Fruit fly (Drosophila melanogaster) whole organism, embryonic: Measurements from ENCODE around the gene Ogdh.

Source experiments
- Atf6 ChIP-seq: fragments of 200-800 bp; sonication (Bioruptor generic); IDR thresholded peaks from 2 replicates; pipeline ENCODE4 v1.3.6; 2022; ENCODE audit warnings: missing biosample characterization, missing genetic modification characterization
- C15 ChIP-seq: fragments of 200-800 bp; sonication (Bioruptor generic); IDR thresholded peaks from 3 replicates; pipeline ENCODE4 v1.3.6; 2022; ENCODE audit warnings: missing biosample characterization, missing genetic modification characterization
- CG10274 ChIP-seq: fragments of 200-800 bp; sonication (Bioruptor generic); optimal IDR thresholded peaks from 3 replicates; lab custom pipeline; 2017; ENCODE audit warnings: missing biosample characterization, mild to moderate bottlenecking, missing genetic modification characterization
- CG11696 ChIP-seq: fragments of 200-800 bp; sonication (Bioruptor generic); IDR thresholded peaks from 2 replicates; pipeline ENCODE4 v1.3.6; 2022; ENCODE audit warnings: missing biosample characterization, missing genetic modification characterization
- CG13624 ChIP-seq: fragments of 200-800 bp; sonication (Bioruptor generic); optimal IDR thresholded peaks from 2 replicates; lab custom pipeline; 2016; ENCODE audit warnings: missing biosample characterization, missing genetic modification characterization
- CG14710 ChIP-seq: fragments of 200-800 bp; sonication (Bioruptor generic); optimal IDR thresholded peaks from 3 replicates; lab custom pipeline; 2019; ENCODE audit warnings: missing biosample characterization, mild to moderate bottlenecking, missing genetic modification characterization, moderate library complexity
- CG2202 ChIP-seq: fragments of 200-800 bp; sonication (Bioruptor generic); optimal IDR thresholded peaks from 2 replicates; lab custom pipeline; 2018; ENCODE audit warnings: missing biosample characterization, mild to moderate bottlenecking, missing genetic modification characterization
- CG30403 ChIP-seq: fragments of 200-800 bp; sonication (Bioruptor generic); optimal IDR thresholded peaks from 3 replicates; lab custom pipeline; 2016; ENCODE audit warnings: missing biosample characterization, missing genetic modification characterization
- CG3726 ChIP-seq: fragments of 200-800 bp; sonication (Bioruptor generic); IDR thresholded peaks from 3 replicates; pipeline ENCODE4, ENCODE4 v1.3.6; 2022; ENCODE audit warnings: missing biosample characterization, missing genetic modification characterization
- CG6765 ChIP-seq: fragments of 200-800 bp; sonication (Bioruptor generic); optimal IDR thresholded peaks from 3 replicates; lab custom pipeline; 2017; ENCODE audit warnings: missing biosample characterization, mild to moderate bottlenecking, missing genetic modification characterization
- CG7556 ChIP-seq: fragments of 200-800 bp; sonication (Bioruptor generic); optimal IDR thresholded peaks from 2 replicates; lab custom pipeline; 2017; ENCODE audit warnings: missing biosample characterization, mild to moderate bottlenecking, missing genetic modification characterization
- CG9932 ChIP-seq: fragments of 200-800 bp; sonication (Bioruptor generic); IDR thresholded peaks from 2 replicates; pipeline ENCODE4 v1.3.6; 2022; ENCODE audit warnings: missing biosample characterization, missing genetic modification characterization
- CTCF ChIP-seq: fragments of 200-800 bp; sonication (Bioruptor generic); optimal IDR thresholded peaks from 2 replicates; lab custom pipeline; 2017; ENCODE audit warnings: missing biosample characterization, mild to moderate bottlenecking, missing genetic modification characterization, moderate library complexity
- CkIIα-i1 ChIP-seq: fragments of 200-800 bp; sonication (Bioruptor generic); IDR thresholded peaks from 2 replicates; pipeline ENCODE4 v1.3.6; 2022; ENCODE audit warnings: missing biosample characterization, missing genetic modification characterization
- Ets65A ChIP-seq: fragments of 200-800 bp; sonication (Bioruptor generic); peaks from one replicate; lab custom pipeline; 2016; ENCODE audit warnings: missing biosample characterization, missing genetic modification characterization
- HHEX ChIP-seq: fragments of 200-800 bp; sonication (Bioruptor generic); optimal IDR thresholded peaks from 3 replicates; lab custom pipeline; 2017; ENCODE audit warnings: missing biosample characterization, mild to moderate bottlenecking, missing genetic modification characterization, missing genetic modification reagents
- HmgZ ChIP-seq: fragments of 200-800 bp; sonication (Bioruptor generic); optimal IDR thresholded peaks from 2 replicates; lab custom pipeline; 2018; ENCODE audit warnings: missing biosample characterization, mild to moderate bottlenecking, missing genetic modification characterization
- Lhr ChIP-seq: fragments of 200-800 bp; sonication (Bioruptor generic); optimal IDR thresholded peaks from 3 replicates; lab custom pipeline; 2017; ENCODE audit warnings: mild to moderate bottlenecking, missing biosample characterization, missing genetic modification reagents, missing genetic modification characterization
- Mad ChIP-seq: fragments of 200-800 bp; sonication (Bioruptor generic); optimal IDR thresholded peaks from 2 replicates; lab custom pipeline; 2016; ENCODE audit warnings: missing biosample characterization, missing genetic modification characterization
- Neu2 ChIP-seq: fragments of 200-800 bp; sonication (Bioruptor generic); optimal IDR thresholded peaks from 3 replicates; lab custom pipeline; 2016; ENCODE audit warnings: missing biosample characterization, missing genetic modification characterization, borderline replicate concordance
- Oli ChIP-seq: fragments of 200-800 bp; sonication (Bioruptor generic); optimal IDR thresholded peaks from 2 replicates; lab custom pipeline; 2018; ENCODE audit warnings: missing biosample characterization, mild to moderate bottlenecking, missing genetic modification characterization, moderate library complexity
- Poxn ChIP-seq: fragments of 200-800 bp; sonication (Bioruptor generic); IDR thresholded peaks from 2 replicates; pipeline ENCODE4 v1.3.6; 2022; ENCODE audit warnings: missing biosample characterization, missing genetic modification characterization
- Ssrp ChIP-seq: fragments of 200-800 bp; sonication (Bioruptor generic); optimal IDR thresholded peaks from 2 replicates; lab custom pipeline; 2018; ENCODE audit warnings: missing biosample characterization, mild to moderate bottlenecking, missing genetic modification characterization, moderate library complexity
- Stat92E ChIP-seq, 3 experiments: fragments of >200 bp in 2 of 3; fragments of 200-800 bp in 1 of 3; sonication (Bioruptor generic) in 1 of 3; optimal IDR thresholded peaks; 2 replicates each; lab custom pipeline; 2017 to 2019; ENCODE audit warnings: missing biosample characterization in 3 of 3, missing genetic modification characterization in 3 of 3, mild to moderate bottlenecking in 1 of 3, moderate library complexity in 1 of 3
- al ChIP-seq: fragments of 200-800 bp; sonication (Bioruptor generic); IDR thresholded peaks from 2 replicates; pipeline ENCODE4 v1.3.6; 2022; ENCODE audit warnings: missing biosample characterization, missing genetic modification characterization
- danr ChIP-seq: fragments of 200-800 bp; sonication (Bioruptor generic); IDR thresholded peaks from 2 replicates; pipeline ENCODE4 v1.3.6; 2022; ENCODE audit warnings: missing biosample characterization, missing genetic modification characterization
- dm ChIP-seq: fragments of 200-800 bp; sonication (Bioruptor generic); optimal IDR thresholded peaks from 3 replicates; lab custom pipeline; 2016; ENCODE audit warnings: missing biosample characterization, missing genetic modification characterization
- dmrt11E ChIP-seq: fragments of 200-800 bp; sonication (Bioruptor generic); optimal IDR thresholded peaks from 3 replicates; lab custom pipeline; 2018; ENCODE audit warnings: missing biosample characterization, mild to moderate bottlenecking, missing genetic modification characterization, moderate library complexity
- dpn ChIP-seq, 2 experiments: fragments of 200-800 bp; sonication (Bioruptor generic); optimal IDR thresholded peaks; 3 replicates each; lab custom pipeline; 2016; ENCODE audit warnings: missing biosample characterization in 2 of 2, missing genetic modification characterization in 2 of 2
- eve ChIP-seq, 2 experiments: fragments of >200 bp; optimal IDR thresholded peaks; 2 replicates each; lab custom pipeline; 2017; ENCODE audit warnings: missing biosample characterization in 2 of 2, missing genetic modification characterization in 2 of 2
- fd96Cb ChIP-seq: fragments of 200-800 bp; sonication (Bioruptor generic); optimal IDR thresholded peaks from 2 replicates; lab custom pipeline; 2018; ENCODE audit warnings: missing biosample characterization, mild to moderate bottlenecking, missing genetic modification characterization, moderate library complexity
- hbn ChIP-seq: fragments of 200-800 bp; sonication (Bioruptor generic); IDR thresholded peaks from 2 replicates; pipeline ENCODE4 v1.3.6; 2022; ENCODE audit warnings: missing biosample characterization, missing genetic modification characterization; ENCODE audit not compliant: partially characterized antibody
- lola ChIP-seq, 3 experiments: fragments of >200 bp in 2 of 3; fragments of 200-800 bp in 1 of 3; sonication (Bioruptor generic) in 1 of 3; optimal IDR thresholded peaks; 2 replicates each; lab custom pipeline; 2017 to 2019; ENCODE audit warnings: missing biosample characterization in 3 of 3, missing genetic modification characterization in 3 of 3, mild to moderate bottlenecking in 1 of 3, moderate library complexity in 1 of 3
- lov ChIP-seq, 2 experiments: fragments of 200-800 bp in 1 of 2; fragments of >200 bp in 1 of 2; sonication (Bioruptor generic) in 1 of 2; IDR thresholded peaks in 1 of 2; optimal IDR thresholded peaks in 1 of 2; 2 replicates in 1 of 2; 3 replicates in 1 of 2; pipeline versions ENCODE4 v1.3.6 to Lab custom; 2017 to 2022; ENCODE audit warnings: missing biosample characterization in 1 of 2, missing genetic modification characterization in 1 of 2
- p53 ChIP-seq: fragments of 200-800 bp; sonication (Bioruptor generic); optimal IDR thresholded peaks from 2 replicates; lab custom pipeline; 2016; ENCODE audit warnings: missing biosample characterization, missing genetic modification characterization
- pan ChIP-seq, 4 experiments: fragments of >200 bp in 3 of 4; fragments of 200-800 bp in 1 of 4; sonication (Bioruptor generic) in 1 of 4; optimal IDR thresholded peaks in 3 of 4; IDR thresholded peaks in 1 of 4; 2 replicates each; pipeline versions ENCODE4 v1.3.6 to Lab custom; 2017 to 2022; ENCODE audit warnings: missing biosample characterization in 2 of 4, missing genetic modification characterization in 2 of 4, mixed read lengths in 1 of 4
- repo ChIP-seq: fragments of 200-800 bp; sonication (Bioruptor generic); optimal IDR thresholded peaks from 2 replicates; lab custom pipeline; 2016; ENCODE audit warnings: missing biosample characterization, missing genetic modification characterization
- row ChIP-seq: fragments of 200-800 bp; sonication (Bioruptor generic); IDR thresholded peaks from 3 replicates; pipeline ENCODE4 v1.3.6; 2022; ENCODE audit warnings: missing biosample characterization, missing genetic modification characterization
- sug ChIP-seq: fragments of 200-800 bp; optimal IDR thresholded peaks from 2 replicates; lab custom pipeline; 2019; ENCODE audit warnings: missing biosample characterization, mild to moderate bottlenecking, missing genetic modification characterization, moderate library complexity
- tio ChIP-seq: fragments of 200-800 bp; sonication (Bioruptor generic); optimal IDR thresholded peaks from 2 replicates; lab custom pipeline; 2017; ENCODE audit warnings: missing biosample characterization, missing genetic modification characterization, inconsistent platforms
- unpg ChIP-seq: fragments of 200-800 bp; sonication (Bioruptor generic); optimal IDR thresholded peaks from 3 replicates; lab custom pipeline; 2018; ENCODE audit warnings: missing biosample characterization, mild to moderate bottlenecking, missing genetic modification characterization, moderate library complexity
- wor ChIP-seq: fragments of 200-800 bp; sonication (Bioruptor generic); IDR thresholded peaks from 2 replicates; pipeline ENCODE4 v1.3.6; 2022; ENCODE audit warnings: missing biosample characterization, missing genetic modification characterization
- zen ChIP-seq: fragments of 200-800 bp; sonication (Bioruptor generic); optimal IDR thresholded peaks from 3 replicates; lab custom pipeline; 2018; ENCODE audit warnings: missing biosample characterization, mild to moderate bottlenecking, missing genetic modification characterization, moderate library complexity

Gene Ogdh

DNA sequence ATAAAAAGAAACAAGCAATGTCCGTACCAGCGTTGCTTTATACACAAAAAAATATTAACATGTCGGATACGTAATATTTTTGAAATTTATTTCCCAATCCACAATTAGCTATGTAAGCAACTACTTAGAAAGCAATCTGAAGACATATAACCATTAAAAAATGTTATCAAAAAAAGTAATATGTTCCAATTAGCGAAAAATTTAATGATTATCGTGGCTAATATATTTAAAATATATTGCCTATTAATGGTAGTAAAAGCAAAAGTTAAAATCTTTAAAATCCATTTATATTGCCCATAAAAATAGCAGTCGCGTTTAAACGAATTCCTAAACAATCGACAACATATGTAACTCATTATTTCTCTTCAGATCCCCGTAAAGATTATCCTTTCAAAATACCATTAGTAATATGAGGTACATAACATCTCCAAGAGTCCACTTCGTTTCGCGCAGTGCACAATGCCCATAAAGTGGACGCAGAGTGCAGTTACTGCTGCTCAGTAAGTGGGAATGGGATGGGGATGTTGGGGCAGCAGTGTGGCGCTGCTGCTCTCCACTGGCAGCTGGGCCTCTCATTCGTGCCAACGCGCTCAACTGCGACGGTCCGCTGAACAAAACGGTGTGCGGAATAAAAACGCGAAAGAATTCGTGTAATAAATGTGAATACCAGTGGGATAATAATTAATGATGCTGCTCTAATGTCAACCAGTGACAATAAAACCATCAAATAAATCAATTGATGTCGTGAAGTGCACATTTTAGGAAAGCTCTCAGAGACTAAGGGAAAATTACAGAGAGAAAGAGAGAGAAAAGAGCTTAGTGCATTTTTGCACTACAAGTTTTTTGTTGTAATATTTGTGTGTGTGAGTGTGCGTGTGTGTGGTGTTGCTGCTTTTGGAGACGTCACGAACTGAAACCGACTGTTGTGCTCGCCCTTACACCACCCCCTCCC lies 31.7 kb downstream of the Ogdh start (continued):
- peak; percentile 86 for TF ChIP-seq Ets65A (GFP tag; lab: Kevin White, UChicago)
- TF ChIP-seq Stat92E (GFP tag; optimal IDR thresholded peaks at IDR 0.05; lab: Kevin White, UChicago): no peak
- peak; percentile 45; the same call in 1 of the 2 replicates for TF ChIP-seq CG9932
- TF ChIP-seq Mad (GFP tag; lab: Kevin White, UChicago): no peak
- TF ChIP-seq danr (GFP tag; lab: Robert Waterston, UW): no peak
- TF ChIP-seq hbn: no peak
- TF ChIP-seq, all 482 proteins: peak for 222

DNA sequence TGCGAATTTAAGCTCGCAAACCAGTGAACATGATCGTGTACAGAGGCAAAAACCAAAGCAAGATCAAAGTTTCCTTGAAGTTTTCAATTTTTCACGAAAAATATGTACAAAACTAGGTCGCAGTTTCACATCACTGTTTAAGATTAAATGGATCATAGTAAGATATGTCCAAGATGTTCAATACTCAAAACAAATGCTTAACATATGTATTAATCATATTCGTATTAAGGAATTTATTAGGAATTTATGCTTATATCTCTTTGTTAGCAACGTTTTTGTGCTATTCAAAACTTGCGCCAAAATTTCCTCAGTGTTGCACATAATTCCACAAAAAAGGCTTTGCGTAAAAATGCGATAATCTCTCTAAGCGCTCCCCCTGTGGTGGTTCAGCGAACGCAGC lies 32.7 kb downstream of the Ogdh start:
- TF ChIP-seq al (GFP tag; lab: Robert Waterston, UW) (no peak), pan (optimal IDR thresholded peaks at IDR 0.05; lab: Kevin White, UChicago) (no peak), pan (GFP tag; optimal IDR thresholded peaks at IDR 0.05 in 1 of 2, IDR thresholded peaks at IDR 0.05 in 1 of 2) (peak in 1 of 2 experiments; percentile 10), p53 (GFP tag; lab: Kevin White, UChicago) (no peak), CkIIα-i1 (GFP tag; lab: Robert Waterston, UW) (no peak), CG6765 (GFP tag; lab: Kevin White, UChicago) (no peak), CG3726 (GFP tag; lab: Robert Waterston, UW) (no peak)

DNA sequence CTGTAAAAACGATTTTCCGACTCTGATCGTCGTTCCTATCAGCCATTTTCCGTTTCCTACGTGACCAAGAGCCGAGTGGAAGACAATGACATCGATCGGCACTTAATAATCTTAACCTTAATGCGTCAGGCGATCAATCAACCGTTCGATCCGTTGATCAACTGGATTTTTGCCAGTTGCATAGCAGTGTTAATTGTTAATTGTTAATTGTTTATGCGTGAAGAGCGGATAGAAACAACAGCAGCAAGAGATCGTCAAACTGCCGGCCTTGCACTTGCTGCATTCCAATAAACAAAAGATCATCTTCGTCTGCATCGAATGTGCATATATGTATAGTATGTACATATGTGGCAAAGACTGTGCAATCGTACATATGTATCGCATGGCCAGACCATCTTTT lies 33.9 kb downstream of the Ogdh start:
- TF ChIP-seq zen (tag; lab: Kevin White, UChicago) (no peak), repo (no peak), Oli (tag; lab: Kevin White, UChicago) (no peak), dmrt11E (tag; lab: Kevin White, UChicago) (no peak), Ets65A (GFP tag; lab: Kevin White, UChicago) (no peak), row (GFP tag; lab: Robert Waterston, UW) (no peak), eve (GFP tag; optimal IDR thresholded peaks at IDR 0.05; lab: Kevin White, UChicago) (no peak), CG7556 (GFP tag; lab: Kevin White, UChicago) (no peak), CTCF (GFP tag; lab: Kevin White, UChicago) (no peak), HHEX (no peak), fd96Cb (tag; lab: Kevin White, UChicago) (no peak), Atf6 (GFP tag; lab: Robert Waterston, UW) (no peak), unpg (GFP tag; lab: Kevin White, UChicago) (no peak), CG3726 (GFP tag; lab: Robert Waterston, UW) (no peak), Ssrp (no peak), CG10274 (GFP tag; lab: Kevin White, UChicago) (no peak), Neu2 (GFP tag; lab: Kevin White, UChicago) (no peak), CG14710 (tag; lab: Kevin White, UChicago) (no peak), Poxn (GFP tag; lab: Robert Waterston, UW) (no peak), CG13624 (GFP tag; lab: Kevin White, UChicago) (no peak)

DNA sequence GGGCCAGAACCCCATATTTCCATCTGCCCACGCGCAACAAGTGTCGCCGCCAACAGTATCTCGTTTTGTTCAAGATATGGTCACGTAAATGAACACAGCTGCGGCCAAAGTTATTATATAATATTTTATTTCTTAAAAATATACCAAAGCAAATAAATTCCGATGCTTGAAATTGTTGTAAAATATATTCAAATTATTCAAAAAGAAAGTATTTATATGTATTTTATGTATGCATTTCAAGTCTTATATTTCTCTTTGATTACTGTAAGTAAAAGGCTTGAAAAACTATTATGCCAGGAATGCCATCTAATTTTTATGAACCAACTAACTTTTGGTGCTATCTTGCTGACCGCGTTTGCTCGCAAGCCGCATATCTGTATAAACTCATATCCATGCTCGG lies 34.5 kb downstream of the Ogdh start:
- TF ChIP-seq tio (GFP tag; lab: Kevin White, UChicago): no peak
- peak; percentile 54 for TF ChIP-seq Oli (tag; lab: Kevin White, UChicago)
- TF ChIP-seq CG2202 (tag; lab: Kevin White, UChicago): no peak
- no peak for TF ChIP-seq dpn (GFP tag; optimal IDR thresholded peaks at IDR 0.05; lab: Kevin White, UChicago)
- peak in 1 of 3 experiments; percentile 57 for TF ChIP-seq lola (GFP tag; optimal IDR thresholded peaks at IDR 0.05; lab: Kevin White, UChicago)
- TF ChIP-seq danr (GFP tag; lab: Robert Waterston, UW): no peak
- peak; percentile 24 for TF ChIP-seq sug (tag; lab: Kevin White, UChicago)
- TF ChIP-seq dm (GFP tag; lab: Kevin White, UChicago): no peak
- TF ChIP-seq CG30403 (GFP tag; lab: Kevin White, UChicago): peak; percentile 45
- TF ChIP-seq Lhr (GFP tag; lab: Kevin White, UChicago): no peak
- TF ChIP-seq HmgZ: peak; percentile 8
- TF ChIP-seq CG11696 (GFP tag; lab: Robert Waterston, UW): peak; percentile 78
- no peak for TF ChIP-seq lov (optimal IDR thresholded peaks at IDR 0.05; lab: Kevin White, UChicago)
- no peak for TF ChIP-seq lov (GFP tag; IDR thresholded peaks at IDR 0.05; lab: Robert Waterston, UW)
- TF ChIP-seq C15 (GFP tag; lab: Robert Waterston, UW): no peak
- TF ChIP-seq wor (GFP tag; lab: Robert Waterston, UW): 0 out of 2 replicates have a peak, but pooled peaks have one; percentile 18
